Fruit fly (Drosophila melanogaster) whole organism, embryonic: ENCODE data around the gene TwdlN.

ENCODE experiments used
- Adf1 ChIP-seq: fragments of 200-800 bp; sonication (Bioruptor generic); IDR thresholded peaks from 2 replicates; pipeline ENCODE4 v1.3.6; 2022; ENCODE audit warnings: missing biosample characterization, missing genetic modification characterization
- Atf3 ChIP-seq: fragments of 200-800 bp; sonication (Bioruptor generic); optimal IDR thresholded peaks from 3 replicates; lab custom pipeline; 2016; ENCODE audit warnings: missing biosample characterization, missing genetic modification characterization
- CG10979 ChIP-seq: fragments of 200-800 bp; sonication (Bioruptor generic); optimal IDR thresholded peaks from 2 replicates; lab custom pipeline; 2018; ENCODE audit warnings: missing biosample characterization, mild to moderate bottlenecking, missing genetic modification characterization, moderate library complexity
- CG11085 ChIP-seq: fragments of 200-800 bp; sonication (Bioruptor generic); IDR thresholded peaks from 2 replicates; pipeline ENCODE4 v1.3.6; 2022; ENCODE audit warnings: missing biosample characterization, missing genetic modification characterization
- CG11093 ChIP-seq: fragments of 200-800 bp; sonication (Bioruptor generic); IDR thresholded peaks from 3 replicates; pipeline ENCODE4 v1.3.6; 2022; ENCODE audit warnings: missing biosample characterization, missing genetic modification characterization
- CG11398 ChIP-seq: fragments of 200-800 bp; sonication (Bioruptor generic); optimal IDR thresholded peaks from 2 replicates; lab custom pipeline; 2016; ENCODE audit warnings: missing biosample characterization, missing genetic modification characterization
- CG11560 ChIP-seq: fragments of 200-800 bp; sonication (Bioruptor generic); IDR thresholded peaks from 3 replicates; pipeline ENCODE4 v1.3.6; 2022; ENCODE audit warnings: missing biosample characterization, missing genetic modification characterization
- CG1233 ChIP-seq: fragments of 200-800 bp; sonication (Bioruptor generic); optimal IDR thresholded peaks from 4 replicates; lab custom pipeline; 2018; ENCODE audit warnings: missing biosample characterization, mild to moderate bottlenecking, missing genetic modification characterization
- CG12769 ChIP-seq: fragments of 200-800 bp; sonication (Bioruptor generic); optimal IDR thresholded peaks from 2 replicates; lab custom pipeline; 2019; ENCODE audit warnings: missing biosample characterization, mild to moderate bottlenecking, missing genetic modification characterization, moderate library complexity
- CG12942 ChIP-seq: fragments of 200-800 bp; sonication (Bioruptor generic); optimal IDR thresholded peaks from 3 replicates; lab custom pipeline; 2016; ENCODE audit warnings: missing biosample characterization, missing genetic modification characterization
- CG14050 ChIP-seq: fragments of 200-800 bp; sonication (Bioruptor generic); IDR thresholded peaks from 3 replicates; pipeline ENCODE4 v1.3.6; 2022; ENCODE audit warnings: missing biosample characterization, missing genetic modification characterization
- CG15601 ChIP-seq: fragments of 200-800 bp; sonication (Bioruptor generic); optimal IDR thresholded peaks from 3 replicates; lab custom pipeline; 2019; ENCODE audit warnings: missing biosample characterization, mild to moderate bottlenecking, missing genetic modification characterization, moderate library complexity
- CG17186 ChIP-seq: fragments of 200-800 bp; sonication (Bioruptor generic); optimal IDR thresholded peaks from 3 replicates; lab custom pipeline; 2017; ENCODE audit warnings: missing biosample characterization, missing genetic modification reagents, missing genetic modification characterization
- CG2889 ChIP-seq: fragments of 200-800 bp; sonication (Bioruptor generic); IDR thresholded peaks from 3 replicates; pipeline ENCODE4 v1.3.6; 2022; ENCODE audit warnings: missing biosample characterization, missing genetic modification characterization
- CG30431 ChIP-seq: fragments of 200-800 bp; sonication (Bioruptor generic); optimal IDR thresholded peaks from 2 replicates; lab custom pipeline; 2017; ENCODE audit warnings: missing biosample characterization, missing genetic modification characterization
- CG31441 ChIP-seq: fragments of 200-800 bp; sonication (Bioruptor generic); IDR thresholded peaks from 2 replicates; pipeline ENCODE4 v1.3.6; 2022; ENCODE audit warnings: missing biosample characterization, missing genetic modification characterization
- CG3281 ChIP-seq: fragments of 200-800 bp; sonication (Bioruptor generic); optimal IDR thresholded peaks from 3 replicates; lab custom pipeline; 2017; ENCODE audit warnings: missing biosample characterization, mild to moderate bottlenecking, missing genetic modification characterization
- CG43689 ChIP-seq: fragments of 200-800 bp; sonication (Bioruptor generic); IDR thresholded peaks from 2 replicates; pipeline ENCODE4 v1.3.6; 2022; ENCODE audit warnings: missing biosample characterization, missing genetic modification characterization
- CG7271 ChIP-seq: fragments of 200-800 bp; sonication (Bioruptor generic); optimal IDR thresholded peaks from 2 replicates; lab custom pipeline; 2018; ENCODE audit warnings: missing biosample characterization, mild to moderate bottlenecking, missing genetic modification characterization, moderate library complexity
- CG8089 ChIP-seq: fragments of 200-800 bp; sonication (Bioruptor generic); optimal IDR thresholded peaks from 3 replicates; lab custom pipeline; 2016; ENCODE audit warnings: missing biosample characterization, missing genetic modification characterization
- CG9437 ChIP-seq: fragments of 200-800 bp; sonication (Bioruptor generic); optimal IDR thresholded peaks from 2 replicates; lab custom pipeline; 2018; ENCODE audit warnings: missing biosample characterization, mild to moderate bottlenecking, missing genetic modification characterization
- CG9876 ChIP-seq: fragments of 200-800 bp; sonication (Bioruptor generic); optimal IDR thresholded peaks from 2 replicates; lab custom pipeline; 2016; ENCODE audit warnings: missing biosample characterization, missing genetic modification characterization
- CHES-1-like ChIP-seq: fragments of 200-800 bp; sonication (Bioruptor generic); optimal IDR thresholded peaks from 2 replicates; lab custom pipeline; 2016; ENCODE audit warnings: missing biosample characterization, missing genetic modification characterization
- CoRest ChIP-seq: fragments of 200-800 bp; sonication (Bioruptor generic); optimal IDR thresholded peaks from 3 replicates; lab custom pipeline; 2018; ENCODE audit warnings: missing biosample characterization, mild to moderate bottlenecking, missing genetic modification characterization, moderate library complexity
- Deaf1 ChIP-seq: fragments of 200-800 bp; optimal IDR thresholded peaks from 3 replicates; lab custom pipeline; 2019; ENCODE audit warnings: missing biosample characterization, mild to moderate bottlenecking, missing genetic modification characterization, moderate library complexity
- HHEX ChIP-seq: fragments of 200-800 bp; sonication (Bioruptor generic); optimal IDR thresholded peaks from 3 replicates; lab custom pipeline; 2017; ENCODE audit warnings: missing biosample characterization, mild to moderate bottlenecking, missing genetic modification characterization, missing genetic modification reagents
- Hsf ChIP-seq: fragments of 200-800 bp; sonication (Bioruptor generic); optimal IDR thresholded peaks from 3 replicates; lab custom pipeline; 2016; ENCODE audit warnings: missing biosample characterization, missing genetic modification characterization
- Meics ChIP-seq: fragments of 200-800 bp; sonication (Bioruptor generic); optimal IDR thresholded peaks from 2 replicates; lab custom pipeline; 2017; ENCODE audit warnings: missing biosample characterization, mild to moderate bottlenecking, missing genetic modification characterization
- NFAT ChIP-seq: fragments of 200-800 bp; sonication (Bioruptor generic); IDR thresholded peaks from 2 replicates; pipeline ENCODE4 v1.3.6; 2022; ENCODE audit warnings: missing biosample characterization, missing genetic modification characterization
- Ravus ChIP-seq: fragments of 200-800 bp; sonication (Bioruptor generic); IDR thresholded peaks from 2 replicates; pipeline ENCODE4 v1.3.6; 2022; ENCODE audit warnings: missing biosample characterization, missing genetic modification characterization
- Rx ChIP-seq: fragments of 200-800 bp; sonication (Bioruptor generic); IDR thresholded peaks from 2 replicates; pipeline ENCODE4 v1.3.6; 2022; ENCODE audit warnings: missing biosample characterization, missing genetic modification characterization
- amos ChIP-seq: fragments of 200-800 bp; sonication (Bioruptor generic); IDR thresholded peaks from 2 replicates; pipeline ENCODE4 v1.3.6; 2022; ENCODE audit warnings: missing biosample characterization, missing genetic modification characterization; ENCODE audit not compliant: partially characterized antibody
- bsh ChIP-seq, 2 experiments: fragments of 200-800 bp; sonication (Bioruptor generic); optimal IDR thresholded peaks; 2 replicates each; lab custom pipeline; 2017 to 2018; ENCODE audit warnings: mild to moderate bottlenecking in 2 of 2, missing biosample characterization in 2 of 2, missing genetic modification characterization in 2 of 2, moderate library complexity in 1 of 2
- cato ChIP-seq: fragments of 200-800 bp; sonication (Bioruptor generic); optimal IDR thresholded peaks from 2 replicates; lab custom pipeline; 2016; ENCODE audit warnings: missing biosample characterization, missing genetic modification characterization, borderline replicate concordance
- dmrt99B ChIP-seq: fragments of 200-800 bp; sonication (Bioruptor generic); optimal IDR thresholded peaks from 2 replicates; lab custom pipeline; 2018; ENCODE audit warnings: missing biosample characterization, mild to moderate bottlenecking, missing genetic modification characterization, moderate library complexity
- dpn ChIP-seq, 2 experiments: fragments of 200-800 bp; sonication (Bioruptor generic); optimal IDR thresholded peaks; 3 replicates each; lab custom pipeline; 2016; ENCODE audit warnings: missing biosample characterization in 2 of 2, missing genetic modification characterization in 2 of 2
- ems ChIP-seq: fragments of 200-800 bp; sonication (Bioruptor generic); optimal IDR thresholded peaks from 3 replicates; lab custom pipeline; 2016; ENCODE audit warnings: missing biosample characterization, missing genetic modification characterization
- eyg ChIP-seq: fragments of 200-800 bp; sonication (Bioruptor generic); optimal IDR thresholded peaks from 3 replicates; lab custom pipeline; 2016; ENCODE audit warnings: missing biosample characterization, missing genetic modification characterization
- grn ChIP-seq: fragments of 200-800 bp; sonication (Bioruptor generic); optimal IDR thresholded peaks from 3 replicates; lab custom pipeline; 2017; ENCODE audit warnings: missing biosample characterization, missing genetic modification characterization
- hth ChIP-seq: fragments of >200 bp; optimal IDR thresholded peaks from 2 replicates; lab custom pipeline; 2017; ENCODE audit warnings: inconsistent platforms
- ind ChIP-seq: fragments of 200-800 bp; sonication (Bioruptor generic); optimal IDR thresholded peaks from 3 replicates; lab custom pipeline; 2016; ENCODE audit warnings: missing biosample characterization, missing genetic modification characterization
- insv ChIP-seq, 2 experiments: fragments of 200-800 bp; sonication (Bioruptor generic); optimal IDR thresholded peaks; 3 replicates each; lab custom pipeline; 2016 to 2018; ENCODE audit warnings: missing biosample characterization in 2 of 2, missing genetic modification characterization in 2 of 2
- lbe ChIP-seq: fragments of 200-800 bp; sonication (Bioruptor generic); optimal IDR thresholded peaks from 2 replicates; lab custom pipeline; 2016; ENCODE audit warnings: missing biosample characterization, mild to moderate bottlenecking, missing genetic modification characterization
- luna ChIP-seq: fragments of 200-800 bp; sonication (Bioruptor generic); optimal IDR thresholded peaks from 2 replicates; lab custom pipeline; 2016; ENCODE audit warnings: missing biosample characterization, missing genetic modification characterization
- odd ChIP-seq: fragments of 200-800 bp; sonication (Bioruptor generic); optimal IDR thresholded peaks from 2 replicates; lab custom pipeline; 2017; ENCODE audit warnings: missing biosample characterization, mild to moderate bottlenecking, missing genetic modification characterization
- pho ChIP-seq: fragments of 200-800 bp; sonication (Bioruptor generic); optimal IDR thresholded peaks from 2 replicates; lab custom pipeline; 2016; ENCODE audit warnings: missing biosample characterization, missing genetic modification characterization
- psq ChIP-seq: fragments of 200-800 bp; sonication (Bioruptor generic); optimal IDR thresholded peaks from 2 replicates; lab custom pipeline; 2017; ENCODE audit warnings: missing biosample characterization, missing genetic modification characterization
- repo ChIP-seq: fragments of 200-800 bp; sonication (Bioruptor generic); optimal IDR thresholded peaks from 2 replicates; lab custom pipeline; 2016; ENCODE audit warnings: missing biosample characterization, missing genetic modification characterization
- scrt ChIP-seq: fragments of 200-800 bp; sonication (Bioruptor generic); optimal IDR thresholded peaks from 2 replicates; lab custom pipeline; 2018; ENCODE audit warnings: missing biosample characterization, mild to moderate bottlenecking, missing genetic modification characterization, moderate library complexity
- sens-2 ChIP-seq: fragments of 200-800 bp; sonication (Bioruptor generic); IDR thresholded peaks from 2 replicates; pipeline ENCODE4 v1.3.6; 2022; ENCODE audit warnings: missing biosample characterization, missing genetic modification characterization
- tin ChIP-seq: fragments of 200-800 bp; sonication (Bioruptor generic); optimal IDR thresholded peaks from 3 replicates; lab custom pipeline; 2016; ENCODE audit warnings: missing biosample characterization, missing genetic modification characterization
- vnd ChIP-seq: fragments of 200-800 bp; sonication (Bioruptor generic); IDR thresholded peaks from 3 replicates; pipeline ENCODE4 v1.3.6; 2022; ENCODE audit warnings: missing biosample characterization, missing genetic modification characterization; ENCODE audit not compliant: partially characterized antibody

TwdlN gene

DNA sequence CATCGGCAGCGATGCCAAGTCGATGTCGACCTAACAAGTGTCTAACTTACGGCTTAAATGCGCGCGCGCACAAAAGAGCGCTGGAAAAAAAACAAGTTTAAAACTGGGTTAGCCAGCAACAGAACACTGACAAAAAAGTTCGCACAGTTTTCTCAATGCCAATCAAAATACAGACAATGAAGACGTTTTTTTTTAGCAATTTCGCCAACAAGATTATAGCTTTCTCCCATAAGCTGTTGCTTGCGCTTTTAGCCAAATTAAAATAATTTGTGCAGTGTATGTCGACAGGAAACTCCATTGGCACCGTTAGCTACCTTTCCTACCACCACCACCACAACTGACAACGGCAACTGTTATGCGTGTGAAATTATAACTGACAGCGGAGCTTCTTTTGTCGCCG is 22.9 kb downstream of the TwdlN start (continued):
- TF ChIP-seq NFAT (GFP tag; lab: Robert Waterston, UW), result peak; percentile 37; the same call in 1 of the 2 replicates
- peak; percentile 21 for TF ChIP-seq pho
- no peak for TF ChIP-seq grn (GFP tag; lab: Kevin White, UChicago)
- no peak for TF ChIP-seq insv (GFP tag; optimal IDR thresholded peaks at IDR 0.05; lab: Kevin White, UChicago)
- TF ChIP-seq eyg (GFP tag; lab: Kevin White, UChicago), result peak; percentile 19
- peak; percentile 42; the same call in 2 of the 3 replicates for TF ChIP-seq CG14050 (GFP tag; lab: Robert Waterston, UW)
- TF ChIP-seq vnd (GFP tag; lab: Robert Waterston, UW), result no peak
- TF ChIP-seq CG11560 (tag; lab: Robert Waterston, UW), result no peak
- TF ChIP-seq CG30431 (GFP tag; lab: Kevin White, UChicago), result peak; percentile 1
- TF ChIP-seq CG11085, result no peak
- peak; percentile 46 for TF ChIP-seq scrt (GFP tag; lab: Kevin White, UChicago)
- TF ChIP-seq dmrt99B (tag; lab: Kevin White, UChicago), result peak; percentile 79
- no peak for TF ChIP-seq CG11398 (GFP tag; lab: Kevin White, UChicago)
- TF ChIP-seq CG7271, result no peak
- TF ChIP-seq luna, result peak; percentile 14
- peak; percentile 26 for TF ChIP-seq CoRest
- TF ChIP-seq CG2889 (GFP tag; lab: Robert Waterston, UW), result 0 out of 3 replicates have a peak, but pooled peaks have one; percentile 7
- TF ChIP-seq CG9876 (GFP tag; lab: Kevin White, UChicago), result no peak
- peak; percentile 49 for TF ChIP-seq tin
- TF ChIP-seq lbe (GFP tag; lab: Kevin White, UChicago), result no peak
- TF ChIP-seq CG12769 (tag; lab: Kevin White, UChicago), result peak; percentile 34
- TF ChIP-seq psq (GFP tag; lab: Kevin White, UChicago), result no peak
- no peak for TF ChIP-seq CG1233 (GFP tag; lab: Kevin White, UChicago)
- peak; percentile 50 for TF ChIP-seq ems (GFP tag; lab: Kevin White, UChicago)
- TF ChIP-seq HHEX (GFP tag; lab: Kevin White, UChicago), result peak; percentile 58
- no peak for TF ChIP-seq odd (GFP tag; lab: Kevin White, UChicago)
- no peak for TF ChIP-seq Deaf1 (tag; lab: Kevin White, UChicago)
- TF ChIP-seq CG15601, result no peak
- no peak for TF ChIP-seq sens-2 (GFP tag; lab: Robert Waterston, UW)
- TF ChIP-seq repo (GFP tag; lab: Kevin White, UChicago), result peak; percentile 3
- TF ChIP-seq bsh (GFP tag; optimal IDR thresholded peaks at IDR 0.05; lab: Kevin White, UChicago), result no peak
- peak; percentile 11 for TF ChIP-seq CG12942 (GFP tag; lab: Kevin White, UChicago)
- no peak for TF ChIP-seq CG10979 (tag; lab: Kevin White, UChicago)
- no peak for TF ChIP-seq CG8089 (GFP tag; lab: Kevin White, UChicago)
- TF ChIP-seq CHES-1-like (GFP tag; lab: Kevin White, UChicago), result peak; percentile 33
- no peak for TF ChIP-seq CG9437
- TF ChIP-seq Atf3 (GFP tag; lab: Kevin White, UChicago), result no peak
- TF ChIP-seq amos (GFP tag; lab: Robert Waterston, UW), result no peak
- peak; percentile 65 for TF ChIP-seq Rx
- peak; percentile 56 for TF ChIP-seq Hsf
- TF ChIP-seq CG43689 (GFP tag; lab: Robert Waterston, UW), result no peak
- peak; percentile 66 for TF ChIP-seq ind (GFP tag; lab: Kevin White, UChicago)
- TF ChIP-seq hth (lab: Kevin White, UChicago), result no peak
- peak; percentile 63 for TF ChIP-seq CG3281 (GFP tag; lab: Kevin White, UChicago)
- TF ChIP-seq dpn (GFP tag; optimal IDR thresholded peaks at IDR 0.05; lab: Kevin White, UChicago), result peak; percentile 54 to 60
- TF ChIP-seq CG11093 (GFP tag; lab: Robert Waterston, UW), result 0 out of 3 replicates have a peak, but pooled peaks have one; percentile 24
- no peak for TF ChIP-seq cato (GFP tag; lab: Kevin White, UChicago)
- no peak for TF ChIP-seq Ravus (GFP tag; lab: Robert Waterston, UW)
- TF ChIP-seq Meics (GFP tag; lab: Kevin White, UChicago), result peak; percentile 65
- TF ChIP-seq CG31441 (GFP tag; lab: Robert Waterston, UW), result peak; percentile 40; the same call in 1 of the 2 replicates
- TF ChIP-seq CG17186 (GFP tag; lab: Kevin White, UChicago), result no peak
- no peak for TF ChIP-seq Adf1
